Fruit fly (Drosophila melanogaster) whole organism, embryonic: Measurements from ENCODE around the gene CkIIbeta.

Source experiments
- Atf6 ChIP-seq: fragments of 200-800 bp; sonication (Bioruptor generic); IDR thresholded peaks from 2 replicates; pipeline ENCODE4 v1.3.6; 2022; ENCODE audit warnings: missing biosample characterization, missing genetic modification characterization
- CG11398 ChIP-seq: fragments of 200-800 bp; sonication (Bioruptor generic); optimal IDR thresholded peaks from 2 replicates; lab custom pipeline; 2016; ENCODE audit warnings: missing biosample characterization, missing genetic modification characterization
- CG11560 ChIP-seq: fragments of 200-800 bp; sonication (Bioruptor generic); IDR thresholded peaks from 3 replicates; pipeline ENCODE4 v1.3.6; 2022; ENCODE audit warnings: missing biosample characterization, missing genetic modification characterization
- CG11723 ChIP-seq: fragments of 200-800 bp; sonication (Bioruptor generic); optimal IDR thresholded peaks from 2 replicates; lab custom pipeline; 2017; ENCODE audit warnings: missing biosample characterization, mild to moderate bottlenecking, missing genetic modification characterization
- CG14710 ChIP-seq: fragments of 200-800 bp; sonication (Bioruptor generic); optimal IDR thresholded peaks from 3 replicates; lab custom pipeline; 2019; ENCODE audit warnings: missing biosample characterization, mild to moderate bottlenecking, missing genetic modification characterization, moderate library complexity
- CG17612 ChIP-seq: fragments of 200-800 bp; sonication (Bioruptor generic); IDR thresholded peaks from 2 replicates; pipeline ENCODE4 v1.3.6; 2022; ENCODE audit warnings: missing biosample characterization, missing genetic modification characterization
- CG18262 ChIP-seq: fragments of 200-800 bp; optimal IDR thresholded peaks from 3 replicates; lab custom pipeline; 2019; ENCODE audit warnings: missing biosample characterization, mild to moderate bottlenecking, missing genetic modification characterization, moderate library complexity
- CG31441 ChIP-seq: fragments of 200-800 bp; sonication (Bioruptor generic); IDR thresholded peaks from 2 replicates; pipeline ENCODE4 v1.3.6; 2022; ENCODE audit warnings: missing biosample characterization, missing genetic modification characterization
- CG3407 ChIP-seq: fragments of 200-800 bp; sonication (Bioruptor generic); optimal IDR thresholded peaks from 2 replicates; lab custom pipeline; 2018; ENCODE audit warnings: missing biosample characterization, mild to moderate bottlenecking, missing genetic modification characterization
- CG3838 ChIP-seq: fragments of 200-800 bp; sonication (Bioruptor generic); optimal IDR thresholded peaks from 3 replicates; lab custom pipeline; 2016; ENCODE audit warnings: missing biosample characterization, missing genetic modification characterization
- CG6683 ChIP-seq: fragments of 200-800 bp; sonication (Bioruptor generic); optimal IDR thresholded peaks from 2 replicates; lab custom pipeline; 2017; ENCODE audit warnings: missing biosample characterization, mild to moderate bottlenecking, missing genetic modification characterization, missing genetic modification reagents
- CG6854 ChIP-seq: fragments of 200-800 bp; sonication (Bioruptor generic); optimal IDR thresholded peaks from 3 replicates; lab custom pipeline; 2017; ENCODE audit warnings: missing biosample characterization, mild to moderate bottlenecking, missing genetic modification characterization
- CG7372 ChIP-seq: fragments of 200-800 bp; sonication (Bioruptor generic); IDR thresholded peaks from 2 replicates; pipeline ENCODE4 v1.3.6; 2022; ENCODE audit warnings: missing biosample characterization, missing genetic modification characterization
- CG8290 ChIP-seq, 3 experiments: fragments of 200-800 bp; sonication (Bioruptor generic); optimal IDR thresholded peaks; 2 replicates each; lab custom pipeline; 2016 to 2019; ENCODE audit warnings: missing biosample characterization in 3 of 3, missing genetic modification characterization in 3 of 3, mild to moderate bottlenecking in 2 of 3, moderate library complexity in 1 of 3
- CG9932 ChIP-seq: fragments of 200-800 bp; sonication (Bioruptor generic); IDR thresholded peaks from 2 replicates; pipeline ENCODE4 v1.3.6; 2022; ENCODE audit warnings: missing biosample characterization, missing genetic modification characterization
- Dref ChIP-seq: fragments of 200-800 bp; sonication (Bioruptor generic); IDR thresholded peaks from 2 replicates; pipeline ENCODE4 v1.3.6; 2022; ENCODE audit warnings: missing biosample characterization, missing genetic modification characterization
- Fer1 ChIP-seq: fragments of 200-800 bp; sonication (Bioruptor generic); optimal IDR thresholded peaks from 2 replicates; lab custom pipeline; 2017; ENCODE audit warnings: missing biosample characterization, mild to moderate bottlenecking, missing genetic modification characterization
- HLH4C ChIP-seq: fragments of 200-800 bp; sonication (Bioruptor generic); IDR thresholded peaks from 3 replicates; pipeline ENCODE4 v1.3.6; 2022; ENCODE audit warnings: missing biosample characterization, missing genetic modification characterization; ENCODE audit not compliant: partially characterized antibody
- Hmr ChIP-seq: fragments of 200-800 bp; sonication (Bioruptor generic); optimal IDR thresholded peaks from 3 replicates; lab custom pipeline; 2017; ENCODE audit warnings: mild to moderate bottlenecking, missing biosample characterization, missing genetic modification reagents, missing genetic modification characterization
- Hr39 ChIP-seq: fragments of >200 bp; optimal IDR thresholded peaks from 2 replicates; lab custom pipeline; 2017
- Mes4 ChIP-seq: fragments of 200-800 bp; sonication (Bioruptor generic); optimal IDR thresholded peaks from 2 replicates; lab custom pipeline; 2016; ENCODE audit warnings: missing biosample characterization, missing genetic modification characterization
- Pdp1 ChIP-seq, 2 experiments: fragments of 200-800 bp; sonication (Bioruptor generic); optimal IDR thresholded peaks; 3 replicates each; lab custom pipeline; 2016; ENCODE audit warnings: missing biosample characterization in 2 of 2, missing genetic modification characterization in 2 of 2, mild to moderate bottlenecking in 1 of 2, moderate library complexity in 1 of 2
- Ptx1 ChIP-seq: fragments of 200-800 bp; sonication (Bioruptor generic); IDR thresholded peaks from 2 replicates; pipeline ENCODE4 v1.3.6; 2022; ENCODE audit warnings: missing biosample characterization, missing genetic modification characterization
- Side ChIP-seq: fragments of 200-800 bp; sonication (Bioruptor generic); optimal IDR thresholded peaks from 2 replicates; lab custom pipeline; 2016; ENCODE audit warnings: missing biosample characterization, missing genetic modification characterization
- amos ChIP-seq: fragments of 200-800 bp; sonication (Bioruptor generic); IDR thresholded peaks from 2 replicates; pipeline ENCODE4 v1.3.6; 2022; ENCODE audit warnings: missing biosample characterization, missing genetic modification characterization; ENCODE audit not compliant: partially characterized antibody
- ap ChIP-seq: fragments of 200-800 bp; sonication (Bioruptor generic); IDR thresholded peaks from 2 replicates; pipeline ENCODE4 v1.3.6; 2022; ENCODE audit warnings: missing biosample characterization, missing genetic modification characterization
- ara ChIP-seq: fragments of 200-800 bp; sonication (Bioruptor generic); IDR thresholded peaks from 2 replicates; pipeline ENCODE4 v1.3.6; 2022; ENCODE audit warnings: missing biosample characterization, missing genetic modification characterization
- ato ChIP-seq: fragments of 200-800 bp; sonication (Bioruptor generic); IDR thresholded peaks from 2 replicates; pipeline ENCODE4 v1.3.6; 2022; ENCODE audit warnings: missing biosample characterization, missing genetic modification characterization; ENCODE audit not compliant: partially characterized antibody
- bbx ChIP-seq: fragments of 200-800 bp; sonication (Bioruptor generic); IDR thresholded peaks from 2 replicates; pipeline ENCODE4 v1.3.6; 2022; ENCODE audit warnings: missing biosample characterization, missing genetic modification characterization; ENCODE audit not compliant: partially characterized antibody
- bcd ChIP-seq: fragments of 200-800 bp; sonication (Bioruptor generic); optimal IDR thresholded peaks from 2 replicates; lab custom pipeline; 2017; ENCODE audit warnings: missing biosample characterization, mild to moderate bottlenecking, missing genetic modification characterization
- chinmo ChIP-seq: fragments of 200-800 bp; sonication (Bioruptor generic); IDR thresholded peaks from 4 replicates; pipeline ENCODE4 v1.3.6; 2022; ENCODE audit warnings: missing biosample characterization, missing genetic modification characterization; ENCODE audit not compliant: partially characterized antibody
- dmrt11E ChIP-seq: fragments of 200-800 bp; sonication (Bioruptor generic); optimal IDR thresholded peaks from 3 replicates; lab custom pipeline; 2018; ENCODE audit warnings: missing biosample characterization, mild to moderate bottlenecking, missing genetic modification characterization, moderate library complexity
- gfzf ChIP-seq: fragments of 200-800 bp; sonication (Bioruptor generic); optimal IDR thresholded peaks from 2 replicates; lab custom pipeline; 2016; ENCODE audit warnings: missing biosample characterization, mild to moderate bottlenecking, missing genetic modification characterization, moderate library complexity
- ham ChIP-seq: fragments of 200-800 bp; sonication (Bioruptor generic); IDR thresholded peaks from 2 replicates; pipeline ENCODE4 v1.3.6; 2022; ENCODE audit warnings: missing biosample characterization, missing genetic modification characterization
- hbn ChIP-seq: fragments of 200-800 bp; sonication (Bioruptor generic); IDR thresholded peaks from 2 replicates; pipeline ENCODE4 v1.3.6; 2022; ENCODE audit warnings: missing biosample characterization, missing genetic modification characterization; ENCODE audit not compliant: partially characterized antibody
- kay ChIP-seq: fragments of 200-800 bp; sonication (Bioruptor generic); optimal IDR thresholded peaks from 2 replicates; lab custom pipeline; 2016; ENCODE audit warnings: missing biosample characterization, missing genetic modification characterization
- kni ChIP-seq: fragments of 200-800 bp; sonication (Bioruptor generic); optimal IDR thresholded peaks from 3 replicates; lab custom pipeline; 2017; ENCODE audit warnings: mild to moderate bottlenecking, missing biosample characterization, missing genetic modification reagents, missing genetic modification characterization
- luna ChIP-seq: fragments of 200-800 bp; sonication (Bioruptor generic); optimal IDR thresholded peaks from 2 replicates; lab custom pipeline; 2016; ENCODE audit warnings: missing biosample characterization, missing genetic modification characterization
- pho ChIP-seq: fragments of 200-800 bp; sonication (Bioruptor generic); optimal IDR thresholded peaks from 2 replicates; lab custom pipeline; 2016; ENCODE audit warnings: missing biosample characterization, missing genetic modification characterization
- psq ChIP-seq: fragments of 200-800 bp; sonication (Bioruptor generic); optimal IDR thresholded peaks from 2 replicates; lab custom pipeline; 2017; ENCODE audit warnings: missing biosample characterization, missing genetic modification characterization
- pzg ChIP-seq: fragments of 200-800 bp; sonication (Bioruptor generic); optimal IDR thresholded peaks from 3 replicates; lab custom pipeline; 2018; ENCODE audit warnings: missing biosample characterization, mild to moderate bottlenecking, missing genetic modification characterization, moderate library complexity
- salm ChIP-seq: fragments of 200-800 bp; sonication (Bioruptor generic); optimal IDR thresholded peaks from 2 replicates; lab custom pipeline; 2018; ENCODE audit warnings: missing biosample characterization, mild to moderate bottlenecking, missing genetic modification characterization
- sim ChIP-seq: fragments of 200-800 bp; sonication (Bioruptor generic); IDR thresholded peaks from 2 replicates; pipeline ENCODE4 v1.3.6; 2022; ENCODE audit warnings: missing biosample characterization, missing genetic modification characterization
- slbo ChIP-seq: fragments of 200-800 bp; sonication (Bioruptor generic); IDR thresholded peaks from 2 replicates; pipeline ENCODE4 v1.3.6; 2022; ENCODE audit warnings: missing biosample characterization, missing genetic modification characterization
- so ChIP-seq: fragments of 200-800 bp; sonication (Bioruptor generic); IDR thresholded peaks from 3 replicates; pipeline ENCODE4 v1.3.6; 2022; ENCODE audit warnings: missing biosample characterization, missing genetic modification characterization
- tll ChIP-seq, 2 experiments: fragments of 200-800 bp in 1 of 2; fragments of >200 bp in 1 of 2; sonication (Bioruptor generic) in 1 of 2; optimal IDR thresholded peaks; 2 replicates each; lab custom pipeline; 2017 to 2019; ENCODE audit warnings: missing biosample characterization in 2 of 2, missing genetic modification characterization in 2 of 2, mild to moderate bottlenecking in 1 of 2, moderate library complexity in 1 of 2

CkIIbeta gene

DNA sequence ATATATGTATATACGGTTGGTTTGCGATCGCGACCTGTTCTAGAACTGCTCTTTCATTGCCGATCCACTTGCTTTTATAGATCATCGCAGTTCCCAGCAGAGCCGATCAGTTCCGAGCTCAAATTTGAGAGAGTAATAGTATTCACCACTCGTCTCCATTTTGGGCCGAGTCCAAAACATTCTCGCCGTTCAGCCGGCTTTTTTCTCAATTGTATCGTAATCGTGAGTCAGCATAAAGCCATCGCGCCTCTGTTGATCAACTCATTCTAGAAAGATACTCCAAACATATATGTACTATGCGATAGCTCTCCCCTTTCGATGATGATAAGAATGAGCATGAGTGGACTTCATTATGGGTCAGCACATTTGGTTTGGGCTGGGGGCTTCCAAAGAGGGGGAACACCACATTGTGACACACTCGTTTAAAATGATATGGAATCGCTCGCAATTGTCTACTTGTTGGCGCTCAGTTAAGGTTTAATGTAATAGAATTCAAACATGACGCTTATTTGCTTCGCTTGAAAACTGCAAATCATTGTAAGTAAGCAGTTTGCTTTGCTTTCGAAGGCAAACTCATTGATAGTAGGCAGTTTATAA is 27.7 kb upstream of the CkIIbeta start, which contains the start of gene CG9360 (continued):
- TF ChIP-seq Atf6 (GFP tag; lab: Robert Waterston, UW), result no peak
- TF ChIP-seq salm, result no peak
- peak; percentile 67 for TF ChIP-seq kay (GFP tag; lab: Kevin White, UChicago)
- TF ChIP-seq CG31441, result no peak
- no peak for TF ChIP-seq hbn (GFP tag; lab: Robert Waterston, UW)
- TF ChIP-seq gfzf (GFP tag; lab: Kevin White, UChicago), result no peak
- no peak for TF ChIP-seq sim (GFP tag; lab: Robert Waterston, UW)
- TF ChIP-seq CG11723 (GFP tag; lab: Kevin White, UChicago), result no peak
- TF ChIP-seq Mes4 (GFP tag; lab: Kevin White, UChicago), result no peak
- TF ChIP-seq pzg, result no peak
- TF ChIP-seq CG3407, result no peak
- TF ChIP-seq slbo (GFP tag; lab: Robert Waterston, UW), result no peak
- no peak for TF ChIP-seq bcd
- TF ChIP-seq, all 482 proteins: peak for 12

DNA sequence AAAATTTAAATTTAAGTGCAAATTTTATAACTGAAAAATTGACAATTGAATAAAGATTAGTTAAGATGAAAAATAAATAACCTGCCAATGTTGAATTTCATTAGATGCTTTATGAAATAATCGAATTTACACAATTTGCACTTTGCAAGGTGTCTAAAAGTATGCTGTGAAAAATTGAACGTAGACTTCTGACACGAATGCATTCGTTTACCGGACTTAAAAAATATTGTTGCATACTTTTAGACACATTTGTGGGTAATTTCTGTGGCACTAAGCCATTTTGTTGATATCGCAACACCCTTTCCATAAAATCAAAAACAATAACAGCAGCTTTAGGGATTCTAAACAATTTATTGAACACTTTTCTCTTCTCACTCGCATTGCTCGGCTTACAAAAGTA is 22.9 kb upstream of the CkIIbeta start:
- TF ChIP-seq CG8290 (GFP tag; optimal IDR thresholded peaks at IDR 0.05; lab: Kevin White, UChicago) (peak; percentile 95), CG8290 (tag; optimal IDR thresholded peaks at IDR 0.05; lab: Kevin White, UChicago) (peak in 1 of 2 experiments; percentile 95), Side (no peak), ato (no peak), CG17612 (GFP tag; lab: Robert Waterston, UW) (peak; percentile 86), bbx (GFP tag; lab: Robert Waterston, UW) (no peak), psq (GFP tag; lab: Kevin White, UChicago) (no peak), Ptx1 (GFP tag; lab: Robert Waterston, UW) (no peak), bcd (no peak), tll (GFP tag; optimal IDR thresholded peaks at IDR 0.05; lab: Kevin White, UChicago) (no peak), CG18262 (tag; lab: Kevin White, UChicago) (no peak), Dref (no peak)
- TF ChIP-seq, all 482 proteins: peak for 2

- peak in 1 of 2 experiments; percentile 48 for TF ChIP-seq Pdp1 (GFP tag; optimal IDR thresholded peaks at IDR 0.05; lab: Kevin White, UChicago)
- TF ChIP-seq ara (GFP tag; lab: Robert Waterston, UW), result peak; percentile 73
- no peak for TF ChIP-seq CG6683
- TF ChIP-seq bbx (GFP tag; lab: Robert Waterston, UW), result no peak
- peak; percentile 84 for TF ChIP-seq dmrt11E (tag; lab: Kevin White, UChicago)
- TF ChIP-seq Fer1 (GFP tag; lab: Kevin White, UChicago), result no peak
- peak; percentile 11 for TF ChIP-seq CG11398
- no peak for TF ChIP-seq amos
- no peak for TF ChIP-seq CG6854
- TF ChIP-seq CG11560 (tag; lab: Robert Waterston, UW), result no peak
- peak; percentile 70 for TF ChIP-seq CG14710 (tag; lab: Kevin White, UChicago)
- TF ChIP-seq CG7372 (GFP tag; lab: Robert Waterston, UW), result no peak
- TF ChIP-seq CG31441, result peak; percentile 60
- TF ChIP-seq pho (GFP tag; lab: Kevin White, UChicago), result no peak
- TF ChIP-seq CG3838 (GFP tag; lab: Kevin White, UChicago), result no peak
- TF ChIP-seq chinmo (GFP tag; lab: Robert Waterston, UW), result no peak
- TF ChIP-seq Hr39 (lab: Kevin White, UChicago), result no peak
- peak; percentile 8 for TF ChIP-seq kni
- no peak for TF ChIP-seq Dref
- no peak for TF ChIP-seq ap (GFP tag; lab: Robert Waterston, UW)
- TF ChIP-seq ham (GFP tag; lab: Robert Waterston, UW), result no peak
- TF ChIP-seq so (GFP tag; lab: Robert Waterston, UW), result no peak; the same call in 2 of the 3 replicates
- TF ChIP-seq CG9932 (GFP tag; lab: Robert Waterston, UW), result no peak
- no peak for TF ChIP-seq HLH4C (GFP tag; lab: Robert Waterston, UW)
- no peak for TF ChIP-seq luna
- TF ChIP-seq Hmr (GFP tag; lab: Kevin White, UChicago), result peak; percentile 4
Measured at dm6 chrX:11775987-11776587, 16.2 kb upstream of the CkIIbeta start.
